Worm (Caenorhabditis elegans) whole organism, L4 larva: ENCODE measurements around the gene T21B10.4.

ENCODE experiments used
- jun-1 ChIP-seq: fragments of 150-350 bp; optimal IDR thresholded peaks from 2 replicates; lab custom pipeline; 2014; ENCODE audit warnings: missing biosample characterization, missing genetic modification reagents, missing genetic modification characterization
- nhr-41 ChIP-seq: fragments of 200-800 bp; sonication (Bioruptor generic); IDR thresholded peaks from 2 replicates; pipeline ENCODE4 v1.3.6; 2022; ENCODE audit warnings: missing genetic modification reagents, missing genetic modification characterization, missing compliant biosample characterization
- zip-2 ChIP-seq: fragments of 150-350 bp; optimal IDR thresholded peaks from 2 replicates; lab custom pipeline; 2014; ENCODE audit warnings: missing biosample characterization, missing genetic modification characterization

DNA sequence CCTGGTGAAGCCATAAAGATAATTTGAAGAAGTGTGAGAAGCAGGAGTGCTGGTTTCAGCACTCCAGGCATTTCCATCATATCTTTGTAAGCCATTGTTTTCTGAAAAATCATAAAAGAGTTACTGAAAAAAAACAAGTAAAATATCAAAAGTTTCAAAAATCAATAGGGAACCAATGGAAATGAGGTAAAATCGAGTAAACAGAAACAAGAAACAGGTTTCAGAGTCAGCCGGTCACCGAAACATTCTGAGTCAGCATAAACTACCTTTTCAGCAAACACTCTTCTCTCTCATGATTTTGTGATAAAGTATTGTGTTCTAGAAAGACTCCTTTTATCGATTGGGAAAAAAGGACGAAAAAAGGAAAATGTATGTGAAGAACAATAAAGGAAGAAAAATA lies 48.8 kb downstream of the T21B10.4 start, which contains the start of gene C18E9.9:
- TF ChIP-seq jun-1 (tag; lab: Kevin White, UChicago) (no peak), zip-2 (tag; lab: Kevin White, UChicago) (no peak), nhr-41 (GFP tag; lab: Robert Waterston, UW) (no peak)
